Worm (Caenorhabditis elegans) whole organism, early embryonic: ENCODE measurements around the gene R52.5.

ENCODE experiments used
- ama-1 ChIP-seq: fragments of 150-350 bp; optimal IDR thresholded peaks from 2 replicates; lab custom pipeline; 2014
- ceh-36 ChIP-seq: sonication (generic microtip); optimal IDR thresholded peaks from 2 replicates; lab custom pipeline; 2016; ENCODE audit warnings: missing genetic modification characterization, inconsistent platforms, missing compliant biosample characterization
- ets-7 ChIP-seq: sonication (generic microtip); optimal IDR thresholded peaks from 2 replicates; lab custom pipeline; 2016; ENCODE audit warnings: missing genotype, missing genetic modification characterization, missing compliant biosample characterization
- tra-4 ChIP-seq: sonication (generic microtip); optimal IDR thresholded peaks from 2 replicates; lab custom pipeline; 2017; ENCODE audit warnings: missing genetic modification characterization, missing compliant biosample characterization

ce11 chrII:2099139-2099976, 10.5 kb downstream of the R52.5 start, which contains the start of gene math-42:
- no peak for TF ChIP-seq tra-4
- TF ChIP-seq ama-1 (lab: Kevin White, UChicago): no peak
- no peak for TF ChIP-seq ceh-36 (tag; lab: Kevin White, UChicago)
- TF ChIP-seq ets-7 (tag; lab: Kevin White, UChicago): no peak
